Worm (Caenorhabditis elegans) whole organism, L2 larva: Measurements from ENCODE around the gene irld-17.

ENCODE experiments used
- ZK546.5 ChIP-seq: sonication (generic microtip); optimal IDR thresholded peaks from 2 replicates; lab custom pipeline; 2017; ENCODE audit warnings: missing biosample characterization, missing genetic modification characterization
- blmp-1 ChIP-seq: sonication (generic microtip); optimal IDR thresholded peaks from 2 replicates; lab custom pipeline; 2017; ENCODE audit warnings: missing genetic modification characterization, mild to moderate bottlenecking, missing compliant biosample characterization, antibody characterized with exemption, moderate library complexity; ENCODE audit not compliant: insufficient read depth
- ceh-82 ChIP-seq: fragments of 150-350 bp; optimal IDR thresholded peaks from 2 replicates; lab custom pipeline; 2014; ENCODE audit warnings: missing biosample characterization, missing genetic modification characterization
- lsy-2 ChIP-seq, 2 experiments: fragments of 150-350 bp in 1 of 2; sonication (generic microtip) in 1 of 2; optimal IDR thresholded peaks; 2 replicates each; lab custom pipeline; 2014 to 2017; ENCODE audit warnings: missing biosample characterization in 2 of 2, missing genetic modification characterization in 2 of 2
- mdl-1 ChIP-seq, 2 experiments: fragments of 150-350 bp in 1 of 2; sonication (generic microtip) in 1 of 2; optimal IDR thresholded peaks; 2 replicates each; lab custom pipeline; 2017; ENCODE audit warnings: missing biosample characterization in 2 of 2, missing genetic modification characterization in 2 of 2
- nhr-11 ChIP-seq: fragments of 150-350 bp; optimal IDR thresholded peaks from 2 replicates; lab custom pipeline; 2014; ENCODE audit warnings: missing biosample characterization, missing genetic modification characterization
- nhr-12 ChIP-seq: fragments of 150-350 bp; optimal IDR thresholded peaks from 2 replicates; lab custom pipeline; 2014; ENCODE audit warnings: missing biosample characterization, missing genetic modification characterization
- nhr-23 ChIP-seq: fragments of 150-350 bp; optimal IDR thresholded peaks from 2 replicates; lab custom pipeline; 2014; ENCODE audit warnings: missing biosample characterization, missing genetic modification reagents, missing genetic modification characterization
- nhr-77 ChIP-seq: fragments of 150-350 bp; optimal IDR thresholded peaks from 2 replicates; lab custom pipeline; 2014; ENCODE audit warnings: missing biosample characterization, missing genetic modification characterization
- skn-1 ChIP-seq: sonication (generic microtip); optimal IDR thresholded peaks from 2 replicates; lab custom pipeline; 2017; ENCODE audit warnings: missing biosample characterization, missing genetic modification characterization
- sma-3 ChIP-seq: sonication (generic microtip); optimal IDR thresholded peaks from 2 replicates; lab custom pipeline; 2016; ENCODE audit warnings: missing genetic modification reagents, missing genetic modification characterization, missing compliant biosample characterization
- snpc-4 ChIP-seq: fragments of 150-350 bp; optimal IDR thresholded peaks from 2 replicates; lab custom pipeline; 2014; ENCODE audit warnings: missing biosample characterization, missing genetic modification characterization
- unc-55 ChIP-seq: fragments of 150-350 bp; sonication (generic microtip); optimal IDR thresholded peaks from 3 replicates; lab custom pipeline; 2014; ENCODE audit warnings: missing biosample characterization, missing genetic modification reagents, missing genetic modification characterization
- unc-62 ChIP-seq: fragments of 150-350 bp; optimal IDR thresholded peaks from 2 replicates; lab custom pipeline; 2014; ENCODE audit warnings: missing biosample characterization, missing genetic modification reagents, missing genetic modification characterization

- no peak for TF ChIP-seq mdl-1 (tag; optimal IDR thresholded peaks at IDR 0.05; lab: Kevin White, UChicago)
- no peak for TF ChIP-seq lsy-2 (tag; optimal IDR thresholded peaks at IDR 0.05; lab: Kevin White, UChicago)
- TF ChIP-seq snpc-4 (tag; lab: Kevin White, UChicago): no peak
- TF ChIP-seq unc-55: no peak
- TF ChIP-seq sma-3: peak; percentile 48
- TF ChIP-seq nhr-11 (tag; lab: Kevin White, UChicago): no peak
- no peak for TF ChIP-seq blmp-1 (tag; lab: Kevin White, UChicago)
- no peak for TF ChIP-seq ZK546.5
- TF ChIP-seq nhr-77 (tag; lab: Kevin White, UChicago): no peak
- TF ChIP-seq unc-62 (GFP tag; lab: Kevin White, UChicago): no peak
- TF ChIP-seq nhr-12 (tag; lab: Kevin White, UChicago): no peak
- no peak for TF ChIP-seq nhr-23
- TF ChIP-seq skn-1 (tag; lab: Kevin White, UChicago): no peak
- TF ChIP-seq ceh-82: no peak
These were observed 37.2 kb upstream of the irld-17 start for ce11 chrV:1594554-1595092.
